Worm (Caenorhabditis elegans) whole organism, L4 larva: ENCODE results near the gene srw-68.
A peak's percentile ranks its signal among the peaks of the same experiment; 100 is the strongest.

Experiments
- F44E2.7 ChIP-seq: fragments of 200-800 bp; sonication (Bioruptor generic); IDR thresholded peaks from 2 replicates; pipeline ENCODE4 v2.1.2; 2022; ENCODE audit warnings: missing genetic modification characterization, missing compliant biosample characterization
- aha-1 ChIP-seq: fragments of 150-350 bp; peaks from one replicate; lab custom pipeline; 2014; ENCODE audit warnings: missing biosample characterization, missing genetic modification characterization
- aly-2 ChIP-seq: sonication (generic microtip); optimal IDR thresholded peaks from 2 replicates; lab custom pipeline; 2018; ENCODE audit warnings: missing biosample characterization, missing genetic modification characterization
- ceh-28 ChIP-seq: fragments of 150-350 bp; optimal IDR thresholded peaks from 2 replicates; lab custom pipeline; 2014; ENCODE audit warnings: missing biosample characterization, missing genetic modification reagents, missing genetic modification characterization
- ces-1 ChIP-seq: fragments of 150-350 bp; sonication (generic microtip); optimal IDR thresholded peaks from 4 replicates; lab custom pipeline; 2014; ENCODE audit warnings: missing biosample characterization, missing genetic modification reagents, missing genetic modification characterization
- daf-16 ChIP-seq, 3 experiments: sonication (generic microtip); optimal IDR thresholded peaks; 2 replicates each; lab custom pipeline; 2016 to 2017; ENCODE audit warnings: missing genetic modification characterization in 3 of 3, missing genetic modification reagents in 3 of 3, mild to moderate bottlenecking in 2 of 3, missing compliant biosample characterization in 2 of 3, missing biosample characterization in 1 of 3, moderate library complexity in 1 of 3
- daf-8 ChIP-seq: fragments of 200-800 bp; sonication (Bioruptor generic); IDR thresholded peaks from 2 replicates; pipeline ENCODE4 v1.3.6; 2022; ENCODE audit warnings: missing genetic modification characterization, missing compliant biosample characterization
- dmd-8 ChIP-seq: fragments of 200-800 bp; sonication (Bioruptor generic); IDR thresholded peaks from 2 replicates; pipeline ENCODE4 v1.3.6; 2022; ENCODE audit warnings: missing genetic modification characterization, missing compliant biosample characterization
- duxl-1 ChIP-seq: sonication (generic microtip); optimal IDR thresholded peaks from 2 replicates; lab custom pipeline; 2016; ENCODE audit warnings: mild to moderate bottlenecking, missing genetic modification characterization, moderate library complexity, missing compliant biosample characterization; ENCODE audit not compliant: poor library complexity
- dve-1 ChIP-seq: sonication (generic microtip); optimal IDR thresholded peaks from 2 replicates; lab custom pipeline; 2017; ENCODE audit warnings: antibody characterized with exemption, mild to moderate bottlenecking, missing genetic modification characterization, missing compliant biosample characterization; ENCODE audit not compliant: insufficient read depth
- lin-1 ChIP-seq: fragments of 200-800 bp; sonication (Bioruptor generic); IDR thresholded peaks from 2 replicates; pipeline ENCODE4 v1.3.6; 2022; ENCODE audit warnings: missing genetic modification reagents, missing genetic modification characterization, missing compliant biosample characterization
- lin-38 ChIP-seq: fragments of 200-800 bp; sonication (Bioruptor generic); IDR thresholded peaks from 2 replicates; pipeline ENCODE4 v1.3.6; 2022; ENCODE audit warnings: missing genetic modification reagents, missing genetic modification characterization, missing compliant biosample characterization
- lsy-2 ChIP-seq, 2 experiments: fragments of 150-350 bp in 1 of 2; sonication (generic microtip) in 1 of 2; optimal IDR thresholded peaks; 2 replicates each; lab custom pipeline; 2014 to 2017; ENCODE audit warnings: missing biosample characterization in 2 of 2, missing genetic modification characterization in 2 of 2
- mdt-29 ChIP-seq: fragments of 200-800 bp; sonication (Bioruptor generic); IDR thresholded peaks from 2 replicates; pipeline ENCODE4 v1.3.6; 2022; ENCODE audit warnings: missing genetic modification reagents, missing genetic modification characterization, missing compliant biosample characterization
- nhr-10 ChIP-seq: fragments of 150-350 bp; optimal IDR thresholded peaks from 2 replicates; lab custom pipeline; 2014; ENCODE audit warnings: missing biosample characterization, missing genetic modification characterization
- nhr-11 ChIP-seq: fragments of 150-350 bp; optimal IDR thresholded peaks from 2 replicates; lab custom pipeline; 2014; ENCODE audit warnings: missing biosample characterization, missing genetic modification characterization
- nhr-111 ChIP-seq: fragments of 200-800 bp; sonication (Bioruptor generic); optimal IDR thresholded peaks from 2 replicates; lab custom pipeline; 2018; ENCODE audit warnings: mild to moderate bottlenecking, missing genetic modification characterization, missing compliant biosample characterization
- nhr-25 ChIP-seq: sonication (generic microtip); optimal IDR thresholded peaks from 2 replicates; lab custom pipeline; 2017; ENCODE audit warnings: missing genetic modification characterization, mild to moderate bottlenecking, missing compliant biosample characterization, antibody characterized with exemption, moderate library complexity, borderline replicate concordance; ENCODE audit not compliant: insufficient read depth
- nhr-77 ChIP-seq: fragments of 150-350 bp; optimal IDR thresholded peaks from 2 replicates; lab custom pipeline; 2014; ENCODE audit warnings: missing biosample characterization, missing genetic modification characterization
- pha-4 ChIP-seq, 2 experiments: fragments of 150-350 bp in 1 of 2; fragments of 200-800 bp in 1 of 2; sonication (Bioruptor generic) in 1 of 2; IDR thresholded peaks in 1 of 2; optimal IDR thresholded peaks in 1 of 2; 2 replicates each; pipeline versions ENCODE4 v1.3.6 to Lab custom; 2014 to 2022; ENCODE audit warnings: missing genetic modification characterization in 2 of 2, missing genetic modification reagents in 2 of 2, missing biosample characterization in 1 of 2, missing compliant biosample characterization in 1 of 2
- rbr-2 ChIP-seq: sonication (generic microtip); optimal IDR thresholded peaks from 2 replicates; lab custom pipeline; 2016; ENCODE audit warnings: missing genotype, missing genetic modification characterization, missing compliant biosample characterization
- sdz-12 ChIP-seq: fragments of 200-800 bp; sonication (Bioruptor generic); optimal IDR thresholded peaks from 2 replicates; lab custom pipeline; 2018; ENCODE audit warnings: mild to moderate bottlenecking, missing genetic modification characterization, missing compliant biosample characterization
- set-16 ChIP-seq: fragments of 200-800 bp; sonication (Bioruptor generic); IDR thresholded peaks from 2 replicates; pipeline ENCODE4 v1.3.6; 2022; ENCODE audit warnings: missing genetic modification reagents, missing genetic modification characterization, missing compliant biosample characterization
- unc-39 ChIP-seq: sonication (generic microtip); optimal IDR thresholded peaks from 2 replicates; lab custom pipeline; 2017; ENCODE audit warnings: missing biosample characterization, missing genetic modification characterization
- unc-62 ChIP-seq, 3 experiments: fragments of 150-350 bp in 1 of 3; sonication (generic microtip); optimal IDR thresholded peaks in 2 of 3; peaks in 1 of 3; 1 replicate in 1 of 3; 2 replicates in 2 of 3; lab custom pipeline; 2014 to 2017; ENCODE audit warnings: missing biosample characterization in 3 of 3, missing genetic modification characterization in 3 of 3, missing genetic modification reagents in 3 of 3, missing genotype in 1 of 3
- zag-1 ChIP-seq: fragments of 150-350 bp; optimal IDR thresholded peaks from 2 replicates; lab custom pipeline; 2014; ENCODE audit warnings: missing biosample characterization, missing genetic modification characterization
- zfp-2 ChIP-seq: sonication (generic microtip); optimal IDR thresholded peaks from 2 replicates; lab custom pipeline; 2016; ENCODE audit warnings: mild to moderate bottlenecking, missing genetic modification characterization, missing compliant biosample characterization
- ztf-11 ChIP-seq: fragments of 150-350 bp; optimal IDR thresholded peaks from 2 replicates; lab custom pipeline; 2014; ENCODE audit warnings: missing biosample characterization, missing genetic modification characterization

Gene srw-68

DNA sequence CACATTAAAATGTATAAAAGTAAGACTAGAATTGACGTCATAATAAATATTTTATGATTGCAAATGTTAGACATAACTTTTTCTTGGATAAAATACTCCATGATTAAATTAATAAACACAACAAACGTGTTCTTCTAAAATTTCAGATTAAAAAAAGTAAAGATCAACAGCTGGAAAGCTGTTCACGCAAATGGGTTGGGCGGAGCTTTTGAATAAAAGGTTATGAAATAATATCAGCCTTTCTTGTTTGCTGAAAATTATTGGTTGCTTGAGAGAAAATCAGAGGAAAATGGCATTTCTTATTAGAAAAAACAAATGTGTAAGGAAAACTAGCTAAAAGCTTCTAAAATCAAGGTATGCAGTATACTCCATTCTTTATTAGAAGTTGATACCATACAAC is 38.7 kb downstream of the srw-68 start, which contains the start of gene C02H6.3:
TSS of gene C02H6.3 (minus strand) at position 101 of the 400 bp plus-strand sequence.
- no peak for TF ChIP-seq F44E2.7
- no peak for TF ChIP-seq ztf-11
- no peak for TF ChIP-seq lin-38 (GFP tag; lab: Robert Waterston, UW)
- TF ChIP-seq daf-8 (GFP tag; lab: Robert Waterston, UW) = no peak
- TF ChIP-seq nhr-111 (GFP tag; lab: Kevin White, UChicago) = no peak
- TF ChIP-seq lsy-2 (tag; optimal IDR thresholded peaks at IDR 0.05; lab: Kevin White, UChicago) = no peak
- TF ChIP-seq set-16 (GFP tag; lab: Robert Waterston, UW) = no peak
- TF ChIP-seq dmd-8 (GFP tag; lab: Robert Waterston, UW) = no peak
- TF ChIP-seq unc-39 (tag; lab: Kevin White, UChicago) = no peak
- TF ChIP-seq duxl-1 (tag; lab: Kevin White, UChicago) = no peak
- TF ChIP-seq mdt-29 (GFP tag; lab: Robert Waterston, UW) = no peak
- TF ChIP-seq sdz-12 (GFP tag; lab: Kevin White, UChicago) = no peak
- no peak for TF ChIP-seq ces-1 (GFP tag; lab: Kevin White, UChicago)
- TF ChIP-seq, all 104 proteins: peak for 0

DNA sequence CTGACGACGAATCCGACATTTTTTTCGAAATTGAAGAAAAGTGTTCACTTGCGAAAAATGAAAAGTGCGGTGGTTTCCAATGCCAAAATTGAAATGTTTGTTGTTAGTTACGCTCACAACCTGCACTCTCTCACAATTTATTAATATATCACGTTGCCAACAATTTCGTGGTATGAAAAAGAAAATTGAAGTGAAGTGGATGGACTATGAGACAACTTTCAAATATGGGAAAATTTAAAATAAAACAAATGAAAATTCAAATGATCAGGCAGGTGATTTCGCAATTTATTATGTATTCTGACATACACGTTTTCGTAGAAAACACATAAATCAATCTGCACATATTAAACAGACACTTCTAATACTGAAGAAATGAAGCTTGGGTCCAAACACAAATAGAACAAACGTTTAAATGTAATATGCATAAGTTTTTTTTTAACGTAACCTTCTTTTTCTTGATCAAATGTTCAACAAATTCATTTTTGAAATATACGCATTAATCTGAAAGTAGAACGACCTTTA is 40.4 kb downstream of the srw-68 start, which contains the start of gene srp-6:
TSS of gene srp-6 (minus strand) at position 51 of the 522 bp plus-strand sequence.
- TF ChIP-seq unc-62 (GFP tag; optimal IDR thresholded peaks at IDR 0.05 in 1 of 2; lab: Kevin White, UChicago) (peak in 1 of 2 experiments; percentile 66), unc-62 (tag; optimal IDR thresholded peaks at IDR 0.05; lab: Kevin White, UChicago) (no peak), dve-1 (tag; lab: Kevin White, UChicago) (peak; percentile 10), nhr-77 (tag; lab: Kevin White, UChicago) (no peak), nhr-10 (no peak), lsy-2 (tag; optimal IDR thresholded peaks at IDR 0.05; lab: Kevin White, UChicago) (no peak), zfp-2 (tag; lab: Kevin White, UChicago) (no peak), nhr-11 (tag; lab: Kevin White, UChicago) (peak; percentile 9), nhr-25 (no peak)

DNA sequence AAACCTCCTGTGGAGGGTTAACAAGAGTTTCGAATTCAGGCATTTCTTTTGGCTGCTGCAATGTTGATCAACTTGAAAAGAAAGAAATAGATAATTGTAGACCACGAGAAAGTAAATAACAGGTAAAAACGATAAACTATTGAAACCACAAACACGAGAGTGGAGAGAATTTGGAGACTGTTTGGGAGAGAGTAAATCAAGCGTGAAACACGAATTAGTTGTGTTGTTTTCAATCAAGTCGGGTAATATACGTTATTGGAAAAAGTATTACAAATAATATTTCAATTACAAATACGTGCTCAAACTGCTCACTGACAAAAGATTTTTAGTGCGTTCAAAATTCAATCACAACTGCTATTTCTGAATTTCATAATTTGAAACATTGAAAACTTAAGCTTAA is 45.5 kb downstream of the srw-68 start, which contains the start of gene C03G6.17:
TSS of gene C03G6.17 (minus strand) at position 101 of the 400 bp plus-strand sequence.
- TF ChIP-seq aha-1 (peak; percentile 22), aly-2 (tag; lab: Kevin White, UChicago) (no peak), ceh-28 (tag; lab: Kevin White, UChicago) (no peak)

DNA sequence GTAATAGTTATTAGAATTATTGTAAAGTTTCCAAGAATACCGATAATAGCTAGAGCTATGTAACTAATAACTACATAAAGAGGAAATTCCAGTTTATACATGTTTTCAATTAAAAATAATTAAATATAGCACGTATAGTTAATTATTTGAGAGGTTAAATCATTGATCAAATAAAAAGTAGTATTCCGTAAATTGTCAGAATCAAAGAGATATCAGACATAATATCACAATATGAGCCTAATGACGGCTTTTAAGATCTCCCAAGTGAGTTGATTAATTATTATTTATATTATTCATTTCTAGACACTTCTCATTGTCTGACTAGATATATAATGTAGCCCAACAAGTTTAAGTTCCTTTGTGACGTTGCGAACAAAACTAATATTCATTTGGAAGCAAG is 47.1 kb downstream of the srw-68 start, which contains the start of gene srsx-24:
TSS of gene srsx-24 (minus strand) at position 101 of the 400 bp plus-strand sequence.
- TF ChIP-seq daf-16 (GFP tag; optimal IDR thresholded peaks at IDR 0.05; lab: Kevin White, UChicago) (no peak), daf-16 (tag; optimal IDR thresholded peaks at IDR 0.05; lab: Kevin White, UChicago) (no peak), rbr-2 (tag; lab: Kevin White, UChicago) (no peak), lin-1 (GFP tag; lab: Robert Waterston, UW) (no peak), aly-2 (tag; lab: Kevin White, UChicago) (no peak), pha-4 (GFP tag; IDR thresholded peaks at IDR 0.05; lab: Robert Waterston, UW) (no peak), pha-4 (tag; optimal IDR thresholded peaks at IDR 0.05; lab: Kevin White, UChicago) (no peak), zag-1 (tag; lab: Kevin White, UChicago) (no peak)
